Fruit fly (Drosophila melanogaster) whole organism, embryonic: ENCODE measurements around the gene CG7634.

Experiments
- Abd-B ChIP-seq: fragments of 200-800 bp; sonication (Bioruptor generic); optimal IDR thresholded peaks from 2 replicates; lab custom pipeline; 2018; ENCODE audit warnings: missing biosample characterization, mild to moderate bottlenecking, missing genetic modification characterization, moderate library complexity
- Atf6 ChIP-seq: fragments of 200-800 bp; sonication (Bioruptor generic); IDR thresholded peaks from 2 replicates; pipeline ENCODE4 v1.3.6; 2022; ENCODE audit warnings: missing biosample characterization, missing genetic modification characterization
- B-H2 ChIP-seq: fragments of 200-800 bp; sonication (Bioruptor generic); optimal IDR thresholded peaks from 2 replicates; lab custom pipeline; 2018; ENCODE audit warnings: missing biosample characterization, mild to moderate bottlenecking, missing genetic modification characterization
- C15 ChIP-seq: fragments of 200-800 bp; sonication (Bioruptor generic); IDR thresholded peaks from 3 replicates; pipeline ENCODE4 v1.3.6; 2022; ENCODE audit warnings: missing biosample characterization, missing genetic modification characterization
- CG11093 ChIP-seq: fragments of 200-800 bp; sonication (Bioruptor generic); IDR thresholded peaks from 3 replicates; pipeline ENCODE4 v1.3.6; 2022; ENCODE audit warnings: missing biosample characterization, missing genetic modification characterization
- CG11247 ChIP-seq: fragments of 200-800 bp; sonication (Bioruptor generic); IDR thresholded peaks from 2 replicates; pipeline ENCODE4 v1.3.6; 2022; ENCODE audit warnings: missing biosample characterization, missing genetic modification characterization
- CG11456 ChIP-seq: fragments of 200-800 bp; sonication (Bioruptor generic); IDR thresholded peaks from 3 replicates; pipeline ENCODE4 v1.3.6; 2022; ENCODE audit warnings: missing biosample characterization, missing genetic modification characterization
- CG11695 ChIP-seq: fragments of 200-800 bp; sonication (Bioruptor generic); IDR thresholded peaks from 3 replicates; pipeline ENCODE4 v1.3.6; 2022; ENCODE audit warnings: missing biosample characterization, missing genetic modification characterization
- CG13296 ChIP-seq: fragments of 200-800 bp; sonication (Bioruptor generic); optimal IDR thresholded peaks from 3 replicates; lab custom pipeline; 2018; ENCODE audit warnings: missing biosample characterization, mild to moderate bottlenecking, missing genetic modification characterization
- CG13775 ChIP-seq: fragments of 200-800 bp; sonication (Bioruptor generic); optimal IDR thresholded peaks from 3 replicates; lab custom pipeline; 2017; ENCODE audit warnings: missing biosample characterization, mild to moderate bottlenecking, missing genetic modification characterization
- CG14860 ChIP-seq: fragments of 200-800 bp; sonication (Bioruptor generic); IDR thresholded peaks from 3 replicates; pipeline ENCODE4 v1.3.6; 2022; ENCODE audit warnings: missing biosample characterization, missing genetic modification characterization; ENCODE audit not compliant: partially characterized antibody
- CG15011 ChIP-seq: fragments of 200-800 bp; sonication (Bioruptor generic); optimal IDR thresholded peaks from 3 replicates; lab custom pipeline; 2018; ENCODE audit warnings: missing biosample characterization, mild to moderate bottlenecking, missing genetic modification characterization
- CG15479 ChIP-seq: fragments of 200-800 bp; sonication (Bioruptor generic); optimal IDR thresholded peaks from 3 replicates; lab custom pipeline; 2019; ENCODE audit warnings: missing biosample characterization, mild to moderate bottlenecking, missing genetic modification characterization, moderate library complexity
- CG16813 ChIP-seq: fragments of 200-800 bp; sonication (Bioruptor generic); IDR thresholded peaks from 3 replicates; pipeline ENCODE4 v1.3.6; 2022; ENCODE audit warnings: missing biosample characterization, missing genetic modification characterization; ENCODE audit not compliant: partially characterized antibody
- CG17328 ChIP-seq: fragments of 200-800 bp; sonication (Bioruptor generic); IDR thresholded peaks from 2 replicates; pipeline ENCODE4 v1.3.6; 2022; ENCODE audit warnings: missing biosample characterization, missing genetic modification characterization
- CG18599 ChIP-seq: fragments of 200-800 bp; sonication (Bioruptor generic); optimal IDR thresholded peaks from 3 replicates; lab custom pipeline; 2017; ENCODE audit warnings: missing biosample characterization, missing genetic modification characterization, mild to moderate bottlenecking, moderate library complexity, missing genetic modification reagents
- CG30020 ChIP-seq: fragments of 200-800 bp; optimal IDR thresholded peaks from 2 replicates; lab custom pipeline; 2019; ENCODE audit warnings: missing biosample characterization, mild to moderate bottlenecking, missing genetic modification characterization, moderate library complexity
- CG4820 ChIP-seq: fragments of 200-800 bp; sonication (Bioruptor generic); optimal IDR thresholded peaks from 3 replicates; lab custom pipeline; 2016; ENCODE audit warnings: missing biosample characterization, missing genetic modification characterization
- CG7745 ChIP-seq: fragments of 200-800 bp; sonication (Bioruptor generic); optimal IDR thresholded peaks from 2 replicates; lab custom pipeline; 2018; ENCODE audit warnings: missing biosample characterization, mild to moderate bottlenecking, missing genetic modification characterization, moderate library complexity
- CG8281 ChIP-seq: fragments of 200-800 bp; sonication (Bioruptor generic); optimal IDR thresholded peaks from 2 replicates; lab custom pipeline; 2018; ENCODE audit warnings: missing biosample characterization, mild to moderate bottlenecking, missing genetic modification characterization, moderate library complexity
- CG9609 ChIP-seq: fragments of 200-800 bp; sonication (Bioruptor generic); optimal IDR thresholded peaks from 3 replicates; lab custom pipeline; 2016; ENCODE audit warnings: missing biosample characterization, missing genetic modification characterization
- CG9876 ChIP-seq: fragments of 200-800 bp; sonication (Bioruptor generic); optimal IDR thresholded peaks from 2 replicates; lab custom pipeline; 2016; ENCODE audit warnings: missing biosample characterization, missing genetic modification characterization
- Dll ChIP-seq: fragments of 200-800 bp; sonication (Bioruptor generic); IDR thresholded peaks from 4 replicates; pipeline ENCODE4 v1.3.6; 2022; ENCODE audit warnings: missing biosample characterization, missing genetic modification characterization; ENCODE audit not compliant: partially characterized antibody
- Dp ChIP-seq: fragments of 200-800 bp; sonication (Bioruptor generic); optimal IDR thresholded peaks from 2 replicates; lab custom pipeline; 2018; ENCODE audit warnings: missing biosample characterization, mild to moderate bottlenecking, missing genetic modification characterization, moderate library complexity
- Gug ChIP-seq: fragments of 200-800 bp; sonication (Bioruptor generic); IDR thresholded peaks from 4 replicates; pipeline ENCODE4 v1.3.6; 2022; ENCODE audit warnings: missing biosample characterization, missing genetic modification characterization
- Max ChIP-seq: fragments of 200-800 bp; sonication (Bioruptor generic); optimal IDR thresholded peaks from 2 replicates; lab custom pipeline; 2016; ENCODE audit warnings: missing biosample characterization, mild to moderate bottlenecking, missing genetic modification characterization
- NFAT ChIP-seq: fragments of 200-800 bp; sonication (Bioruptor generic); IDR thresholded peaks from 2 replicates; pipeline ENCODE4 v1.3.6; 2022; ENCODE audit warnings: missing biosample characterization, missing genetic modification characterization
- Neu2 ChIP-seq: fragments of 200-800 bp; sonication (Bioruptor generic); optimal IDR thresholded peaks from 3 replicates; lab custom pipeline; 2016; ENCODE audit warnings: missing biosample characterization, missing genetic modification characterization, borderline replicate concordance
- Optix ChIP-seq: fragments of 200-800 bp; sonication (Bioruptor generic); IDR thresholded peaks from 3 replicates; pipeline ENCODE4 v1.3.6; 2022; ENCODE audit warnings: missing biosample characterization, missing genetic modification characterization
- Six4 ChIP-seq: fragments of 200-800 bp; sonication (Bioruptor generic); optimal IDR thresholded peaks from 2 replicates; lab custom pipeline; 2016; ENCODE audit warnings: missing biosample characterization, missing genetic modification characterization
- Sox102F ChIP-seq: fragments of 200-800 bp; sonication (Bioruptor generic); optimal IDR thresholded peaks from 2 replicates; lab custom pipeline; 2018; ENCODE audit warnings: missing biosample characterization, mild to moderate bottlenecking, missing genetic modification characterization, moderate library complexity
- Usf ChIP-seq: fragments of 200-800 bp; sonication (Bioruptor generic); optimal IDR thresholded peaks from 2 replicates; lab custom pipeline; 2017; ENCODE audit warnings: missing genotype, missing biosample characterization, missing genetic modification characterization
- ase ChIP-seq: fragments of 200-800 bp; sonication (Bioruptor generic); IDR thresholded peaks from 3 replicates; pipeline ENCODE4 v1.3.6; 2022; ENCODE audit warnings: missing biosample characterization, missing genetic modification characterization
- dati ChIP-seq: fragments of 200-800 bp; sonication (Bioruptor generic); IDR thresholded peaks from 2 replicates; pipeline ENCODE4 v1.3.6; 2022; ENCODE audit warnings: missing biosample characterization, missing genetic modification characterization
- fd64A ChIP-seq: fragments of 200-800 bp; sonication (Bioruptor generic); optimal IDR thresholded peaks from 3 replicates; lab custom pipeline; 2018; ENCODE audit warnings: missing biosample characterization, mild to moderate bottlenecking, missing genetic modification characterization
- fru ChIP-seq: fragments of >200 bp; optimal IDR thresholded peaks from 2 replicates; lab custom pipeline; 2017
- ftz-f1 ChIP-seq: fragments of 200-800 bp; sonication (Bioruptor generic); optimal IDR thresholded peaks from 2 replicates; lab custom pipeline; 2016; ENCODE audit warnings: missing biosample characterization, missing genetic modification characterization
- gce ChIP-seq: fragments of 200-800 bp; sonication (Bioruptor generic); IDR thresholded peaks from 3 replicates; pipeline ENCODE4 v1.3.6; 2022; ENCODE audit warnings: missing biosample characterization, missing genetic modification characterization
- gfzf ChIP-seq: fragments of 200-800 bp; sonication (Bioruptor generic); optimal IDR thresholded peaks from 2 replicates; lab custom pipeline; 2016; ENCODE audit warnings: missing biosample characterization, mild to moderate bottlenecking, missing genetic modification characterization, moderate library complexity
- hth ChIP-seq: fragments of >200 bp; optimal IDR thresholded peaks from 2 replicates; lab custom pipeline; 2017; ENCODE audit warnings: inconsistent platforms
- kni ChIP-seq: fragments of 200-800 bp; sonication (Bioruptor generic); optimal IDR thresholded peaks from 3 replicates; lab custom pipeline; 2017; ENCODE audit warnings: mild to moderate bottlenecking, missing biosample characterization, missing genetic modification reagents, missing genetic modification characterization
- nerfin-2 ChIP-seq: fragments of 200-800 bp; sonication (Bioruptor generic); IDR thresholded peaks from 2 replicates; pipeline ENCODE4 v1.3.6; 2022; ENCODE audit warnings: missing biosample characterization, missing genetic modification characterization; ENCODE audit not compliant: partially characterized antibody
- oc ChIP-seq: fragments of 200-800 bp; sonication (Bioruptor generic); optimal IDR thresholded peaks from 2 replicates; lab custom pipeline; 2018; ENCODE audit warnings: missing biosample characterization, mild to moderate bottlenecking, missing genetic modification characterization, moderate library complexity
- sim ChIP-seq: fragments of 200-800 bp; sonication (Bioruptor generic); IDR thresholded peaks from 2 replicates; pipeline ENCODE4 v1.3.6; 2022; ENCODE audit warnings: missing biosample characterization, missing genetic modification characterization
- tna ChIP-seq: fragments of 200-800 bp; sonication (Bioruptor generic); IDR thresholded peaks from 2 replicates; pipeline ENCODE4 v1.3.6; 2022; ENCODE audit warnings: missing biosample characterization, missing genetic modification characterization; ENCODE audit not compliant: partially characterized antibody
- tup ChIP-seq: fragments of 200-800 bp; sonication (Bioruptor generic); optimal IDR thresholded peaks from 2 replicates; lab custom pipeline; 2016; ENCODE audit warnings: missing biosample characterization, mild to moderate bottlenecking, missing genetic modification characterization, moderate library complexity
- vfl ChIP-seq: fragments of 200-800 bp; sonication (Bioruptor generic); optimal IDR thresholded peaks from 2 replicates; lab custom pipeline; 2016; ENCODE audit warnings: missing biosample characterization, missing genetic modification characterization
- vnd ChIP-seq: fragments of 200-800 bp; sonication (Bioruptor generic); IDR thresholded peaks from 3 replicates; pipeline ENCODE4 v1.3.6; 2022; ENCODE audit warnings: missing biosample characterization, missing genetic modification characterization; ENCODE audit not compliant: partially characterized antibody

Gene CG7634

DNA sequence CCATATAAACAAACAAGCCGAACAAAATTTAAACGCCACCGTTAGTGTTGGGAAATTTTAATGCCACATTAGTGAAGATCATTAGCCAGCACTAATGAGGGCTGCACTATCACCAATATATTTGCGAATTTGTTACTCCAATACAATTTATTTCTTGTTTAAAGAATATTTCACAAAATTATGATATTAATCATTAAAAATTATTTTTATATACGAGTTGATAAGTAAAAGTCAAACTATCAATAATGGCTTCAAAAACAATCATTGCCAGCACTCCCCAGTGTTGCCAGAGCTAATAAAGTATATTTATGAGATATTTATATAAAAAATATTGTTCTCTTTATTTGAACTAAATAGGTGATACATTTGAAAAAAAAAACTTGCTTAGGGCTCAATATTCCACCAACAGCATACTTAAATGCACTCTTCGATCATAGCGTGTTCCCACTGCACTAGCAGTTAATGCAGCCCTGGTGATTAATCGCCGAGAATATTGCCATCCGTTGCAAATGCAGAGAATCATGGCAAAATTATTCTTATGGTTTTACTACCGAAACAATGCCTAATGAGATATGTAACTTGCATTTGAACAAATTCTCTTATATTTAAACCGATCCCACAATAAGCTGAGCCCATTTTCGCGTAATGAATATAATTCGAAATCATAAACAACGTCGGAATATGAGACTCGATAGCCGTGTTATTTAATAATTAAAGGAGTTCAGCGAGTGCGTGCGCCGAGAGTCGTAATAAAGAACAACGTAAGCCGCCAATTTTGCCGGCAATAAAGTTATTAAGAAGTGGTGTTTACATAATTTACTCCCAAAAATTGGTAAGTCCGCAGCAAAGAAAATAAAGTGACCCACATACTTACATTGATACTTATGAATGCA is 49.2 kb upstream of the CG7634 start, which contains the start of the genes SAK and Cdk12 (continued):
- TF ChIP-seq hth (lab: Kevin White, UChicago) (no peak), Dp (GFP tag; lab: Kevin White, UChicago) (peak; percentile 74), Six4 (GFP tag; lab: Kevin White, UChicago) (peak; percentile 80), CG9609 (peak; percentile 50), CG30020 (peak; percentile 89), vnd (GFP tag; lab: Robert Waterston, UW) (0 out of 3 replicates have a peak, but pooled peaks have one; percentile 39), fru (lab: Kevin White, UChicago) (no peak), gfzf (no peak), NFAT (GFP tag; lab: Robert Waterston, UW) (peak; percentile 84), kni (GFP tag; lab: Kevin White, UChicago) (no peak), C15 (0 out of 3 replicates have a peak, but pooled peaks have one; percentile 56), B-H2 (GFP tag; lab: Kevin White, UChicago) (peak; percentile 92), Optix (GFP tag; lab: Robert Waterston, UW) (peak; percentile 65; the same call in 2 of the 3 replicates), CG18599 (GFP tag; lab: Kevin White, UChicago) (peak; percentile 89), Dll (GFP tag; lab: Robert Waterston, UW) (peak; percentile 56; the same call in 2 of the 4 replicates), CG13775 (GFP tag; lab: Kevin White, UChicago) (peak; percentile 93), CG9876 (GFP tag; lab: Kevin White, UChicago) (peak; percentile 60), tna (GFP tag; lab: Robert Waterston, UW) (no peak), CG15479 (GFP tag; lab: Kevin White, UChicago) (peak; percentile 12), sim (GFP tag; lab: Robert Waterston, UW) (no peak), Neu2 (GFP tag; lab: Kevin White, UChicago) (no peak), ftz-f1 (GFP tag; lab: Kevin White, UChicago) (no peak), fd64A (GFP tag; lab: Kevin White, UChicago) (peak; percentile 16), CG14860 (GFP tag; lab: Robert Waterston, UW) (0 out of 3 replicates have a peak, but pooled peaks have one; percentile 38), nerfin-2 (GFP tag; lab: Robert Waterston, UW) (no peak), CG7745 (peak; percentile 36), CG17328 (peak; percentile 74), Sox102F (GFP tag; lab: Kevin White, UChicago) (peak; percentile 79), vfl (GFP tag; lab: Kevin White, UChicago) (peak; percentile 11), ase (peak; percentile 78), CG8281 (tag; lab: Kevin White, UChicago) (peak; percentile 52), CG16813 (peak; percentile 55; the same call in 2 of the 3 replicates), CG11456 (GFP tag; lab: Robert Waterston, UW) (peak; percentile 88), gce (GFP tag; lab: Robert Waterston, UW) (0 out of 3 replicates have a peak, but pooled peaks have one; percentile 30), Usf (GFP tag; lab: Kevin White, UChicago) (peak; percentile 78), Max (GFP tag; lab: Kevin White, UChicago) (peak; percentile 82), CG11093 (GFP tag; lab: Robert Waterston, UW) (peak; percentile 74; the same call in 2 of the 3 replicates), CG11247 (GFP tag; lab: Robert Waterston, UW) (peak; percentile 77), Gug (GFP tag; lab: Robert Waterston, UW) (peak; percentile 87), CG15011 (GFP tag; lab: Kevin White, UChicago) (peak; percentile 68), dati (GFP tag; lab: Robert Waterston, UW) (peak; percentile 45; the same call in 1 of the 2 replicates), tup (GFP tag; lab: Kevin White, UChicago) (peak; percentile 77), CG4820 (peak; percentile 83), Abd-B (GFP tag; lab: Kevin White, UChicago) (peak; percentile 91), oc (peak; percentile 71), Atf6 (peak; percentile 84), CG13296 (GFP tag; lab: Kevin White, UChicago) (peak; percentile 86), CG11695 (GFP tag; lab: Robert Waterston, UW) (peak; percentile 75)
